Fruit fly (Drosophila melanogaster) whole organism, embryonic: ENCODE results near the gene AlaRS-m.

ENCODE experiments used
- Bgb ChIP-seq: fragments of 200-800 bp; sonication (Bioruptor generic); IDR thresholded peaks from 2 replicates; pipeline ENCODE4 v1.3.6; 2022; ENCODE audit warnings: missing biosample characterization, missing genetic modification characterization; ENCODE audit not compliant: partially characterized antibody
- Blimp-1 ChIP-seq: fragments of 200-800 bp; sonication (Bioruptor generic); optimal IDR thresholded peaks from 3 replicates; lab custom pipeline; 2018; ENCODE audit warnings: missing biosample characterization, missing genetic modification characterization, mild to moderate bottlenecking, moderate library complexity, missing genetic modification reagents
- BtbVII ChIP-seq: fragments of 200-800 bp; sonication (Bioruptor generic); optimal IDR thresholded peaks from 3 replicates; lab custom pipeline; 2017; ENCODE audit warnings: missing biosample characterization, mild to moderate bottlenecking, missing genetic modification characterization
- CG10462 ChIP-seq: fragments of 200-800 bp; sonication (Bioruptor generic); optimal IDR thresholded peaks from 2 replicates; lab custom pipeline; 2016; ENCODE audit warnings: missing biosample characterization, missing genetic modification characterization
- CG10565 ChIP-seq: fragments of 200-800 bp; sonication (Bioruptor generic); optimal IDR thresholded peaks from 3 replicates; lab custom pipeline; 2016; ENCODE audit warnings: missing biosample characterization, mild to moderate bottlenecking, missing genetic modification characterization
- CG12659 ChIP-seq: fragments of 200-800 bp; sonication (Bioruptor generic); optimal IDR thresholded peaks from 3 replicates; lab custom pipeline; 2017; ENCODE audit warnings: mild to moderate bottlenecking, missing biosample characterization, missing genetic modification reagents, missing genetic modification characterization
- CG13894 ChIP-seq: fragments of 200-800 bp; sonication (Bioruptor generic); optimal IDR thresholded peaks from 3 replicates; lab custom pipeline; 2018; ENCODE audit warnings: missing biosample characterization, mild to moderate bottlenecking, missing genetic modification characterization, moderate library complexity
- CG15601 ChIP-seq: fragments of 200-800 bp; sonication (Bioruptor generic); optimal IDR thresholded peaks from 3 replicates; lab custom pipeline; 2019; ENCODE audit warnings: missing biosample characterization, mild to moderate bottlenecking, missing genetic modification characterization, moderate library complexity
- CG1603 ChIP-seq: fragments of 200-800 bp; sonication (Bioruptor generic); optimal IDR thresholded peaks from 2 replicates; lab custom pipeline; 2019; ENCODE audit warnings: missing biosample characterization, mild to moderate bottlenecking, missing genetic modification characterization, moderate library complexity
- CG16813 ChIP-seq: fragments of 200-800 bp; sonication (Bioruptor generic); IDR thresholded peaks from 3 replicates; pipeline ENCODE4 v1.3.6; 2022; ENCODE audit warnings: missing biosample characterization, missing genetic modification characterization; ENCODE audit not compliant: partially characterized antibody
- CG31224 ChIP-seq: fragments of 200-800 bp; sonication (Bioruptor generic); IDR thresholded peaks from 2 replicates; pipeline ENCODE4 v1.3.6; 2022; ENCODE audit warnings: missing biosample characterization, missing genetic modification characterization
- CG34224 ChIP-seq: fragments of 200-800 bp; sonication (Bioruptor generic); IDR thresholded peaks from 3 replicates; pipeline ENCODE4 v1.3.6; 2022; ENCODE audit warnings: missing biosample characterization, missing genetic modification characterization; ENCODE audit not compliant: partially characterized antibody
- CG3726 ChIP-seq: fragments of 200-800 bp; sonication (Bioruptor generic); IDR thresholded peaks from 3 replicates; pipeline ENCODE4, ENCODE4 v1.3.6; 2022; ENCODE audit warnings: missing biosample characterization, missing genetic modification characterization
- CG5953 ChIP-seq: fragments of 200-800 bp; sonication (Bioruptor generic); IDR thresholded peaks from 2 replicates; pipeline ENCODE4 v1.3.6; 2022; ENCODE audit warnings: missing biosample characterization, missing genetic modification characterization
- CG6791 ChIP-seq: fragments of 200-800 bp; sonication (Bioruptor generic); IDR thresholded peaks from 3 replicates; pipeline ENCODE4 v1.3.6; 2022; ENCODE audit warnings: missing biosample characterization, missing genetic modification characterization; ENCODE audit not compliant: partially characterized antibody
- CG7928 ChIP-seq: fragments of 200-800 bp; sonication (Bioruptor generic); optimal IDR thresholded peaks from 2 replicates; lab custom pipeline; 2017; ENCODE audit warnings: missing biosample characterization, mild to moderate bottlenecking, missing genetic modification characterization
- CG9797 ChIP-seq: fragments of 200-800 bp; sonication (Bioruptor generic); optimal IDR thresholded peaks from 3 replicates; lab custom pipeline; 2018; ENCODE audit warnings: missing biosample characterization, mild to moderate bottlenecking, missing genetic modification characterization
- D19A ChIP-seq: fragments of 200-800 bp; optimal IDR thresholded peaks from 3 replicates; lab custom pipeline; 2019; ENCODE audit warnings: missing biosample characterization, mild to moderate bottlenecking, missing genetic modification characterization, moderate library complexity
- Dip2 ChIP-seq: fragments of 200-800 bp; sonication (Bioruptor generic); IDR thresholded peaks from 2 replicates; pipeline ENCODE4 v1.3.6; 2022; ENCODE audit warnings: missing biosample characterization, missing genetic modification characterization
- Elba2 ChIP-seq: fragments of 200-800 bp; sonication (Bioruptor generic); optimal IDR thresholded peaks from 3 replicates; lab custom pipeline; 2016; ENCODE audit warnings: missing biosample characterization, missing genetic modification characterization
- HLH3B ChIP-seq: fragments of 200-800 bp; sonication (Bioruptor generic); IDR thresholded peaks from 2 replicates; pipeline ENCODE4 v1.3.6; 2022; ENCODE audit warnings: missing biosample characterization, missing genetic modification characterization
- HLH4C ChIP-seq: fragments of 200-800 bp; sonication (Bioruptor generic); IDR thresholded peaks from 3 replicates; pipeline ENCODE4 v1.3.6; 2022; ENCODE audit warnings: missing biosample characterization, missing genetic modification characterization; ENCODE audit not compliant: partially characterized antibody
- HmgD ChIP-seq: fragments of 200-800 bp; sonication (Bioruptor generic); optimal IDR thresholded peaks from 3 replicates; lab custom pipeline; 2016; ENCODE audit warnings: missing biosample characterization, missing genetic modification characterization
- HmgZ ChIP-seq: fragments of 200-800 bp; sonication (Bioruptor generic); optimal IDR thresholded peaks from 2 replicates; lab custom pipeline; 2018; ENCODE audit warnings: missing biosample characterization, mild to moderate bottlenecking, missing genetic modification characterization
- Hmr ChIP-seq: fragments of 200-800 bp; sonication (Bioruptor generic); optimal IDR thresholded peaks from 3 replicates; lab custom pipeline; 2017; ENCODE audit warnings: mild to moderate bottlenecking, missing biosample characterization, missing genetic modification reagents, missing genetic modification characterization
- MBD-R2 ChIP-seq: fragments of 200-800 bp; sonication (Bioruptor generic); IDR thresholded peaks from 2 replicates; pipeline ENCODE4 v1.3.6; 2022; ENCODE audit warnings: missing biosample characterization, missing genetic modification characterization
- Nf-YB ChIP-seq: fragments of 200-800 bp; sonication (Bioruptor generic); optimal IDR thresholded peaks from 3 replicates; lab custom pipeline; 2019; ENCODE audit warnings: missing biosample characterization, mild to moderate bottlenecking, missing genetic modification characterization, moderate library complexity
- NfI ChIP-seq: fragments of 200-800 bp; sonication (Bioruptor generic); optimal IDR thresholded peaks from 3 replicates; lab custom pipeline; 2018; ENCODE audit warnings: missing biosample characterization, mild to moderate bottlenecking, missing genetic modification characterization, moderate library complexity
- aop ChIP-seq: fragments of 200-800 bp; sonication (Bioruptor generic); IDR thresholded peaks from 2 replicates; pipeline ENCODE4 v1.3.6; 2022; ENCODE audit warnings: missing biosample characterization, missing genetic modification characterization
- bcd ChIP-seq: fragments of 200-800 bp; sonication (Bioruptor generic); optimal IDR thresholded peaks from 2 replicates; lab custom pipeline; 2017; ENCODE audit warnings: missing biosample characterization, mild to moderate bottlenecking, missing genetic modification characterization
- btn ChIP-seq: fragments of 200-800 bp; sonication (Bioruptor generic); optimal IDR thresholded peaks from 2 replicates; lab custom pipeline; 2016; ENCODE audit warnings: missing biosample characterization, missing genetic modification characterization
- cad ChIP-seq: fragments of >200 bp; optimal IDR thresholded peaks from 2 replicates; lab custom pipeline; 2017; ENCODE audit warnings: missing biosample characterization, missing genetic modification characterization
- cato ChIP-seq: fragments of 200-800 bp; sonication (Bioruptor generic); optimal IDR thresholded peaks from 2 replicates; lab custom pipeline; 2016; ENCODE audit warnings: missing biosample characterization, missing genetic modification characterization, borderline replicate concordance
- caup ChIP-seq: fragments of 200-800 bp; sonication (Bioruptor generic); optimal IDR thresholded peaks from 3 replicates; lab custom pipeline; 2017; ENCODE audit warnings: missing biosample characterization, mild to moderate bottlenecking, missing genetic modification characterization, moderate library complexity; ENCODE audit not compliant: severe bottlenecking
- exex ChIP-seq: fragments of 200-800 bp; sonication (Bioruptor generic); optimal IDR thresholded peaks from 4 replicates; lab custom pipeline; 2018; ENCODE audit warnings: missing biosample characterization, mild to moderate bottlenecking, missing genetic modification characterization, moderate library complexity
- fd64A ChIP-seq: fragments of 200-800 bp; sonication (Bioruptor generic); optimal IDR thresholded peaks from 3 replicates; lab custom pipeline; 2018; ENCODE audit warnings: missing biosample characterization, mild to moderate bottlenecking, missing genetic modification characterization
- gfzf ChIP-seq: fragments of 200-800 bp; sonication (Bioruptor generic); optimal IDR thresholded peaks from 2 replicates; lab custom pipeline; 2016; ENCODE audit warnings: missing biosample characterization, mild to moderate bottlenecking, missing genetic modification characterization, moderate library complexity
- grn ChIP-seq: fragments of 200-800 bp; sonication (Bioruptor generic); optimal IDR thresholded peaks from 3 replicates; lab custom pipeline; 2017; ENCODE audit warnings: missing biosample characterization, missing genetic modification characterization
- hth ChIP-seq: fragments of >200 bp; optimal IDR thresholded peaks from 2 replicates; lab custom pipeline; 2017; ENCODE audit warnings: inconsistent platforms
- insv ChIP-seq, 2 experiments: fragments of 200-800 bp; sonication (Bioruptor generic); optimal IDR thresholded peaks; 3 replicates each; lab custom pipeline; 2016 to 2018; ENCODE audit warnings: missing biosample characterization in 2 of 2, missing genetic modification characterization in 2 of 2
- lilli ChIP-seq: fragments of 200-800 bp; sonication (Bioruptor generic); optimal IDR thresholded peaks from 3 replicates; lab custom pipeline; 2016; ENCODE audit warnings: missing biosample characterization, missing genetic modification characterization
- mld ChIP-seq: fragments of 200-800 bp; sonication (Bioruptor generic); IDR thresholded peaks from 3 replicates; pipeline ENCODE4 v1.3.6; 2022; ENCODE audit warnings: missing biosample characterization, missing genetic modification characterization; ENCODE audit not compliant: partially characterized antibody
- run ChIP-seq: fragments of 200-800 bp; sonication (Bioruptor generic); optimal IDR thresholded peaks from 3 replicates; lab custom pipeline; 2018; ENCODE audit warnings: missing biosample characterization, mild to moderate bottlenecking, missing genetic modification characterization
- seq ChIP-seq: fragments of 200-800 bp; sonication (Bioruptor generic); IDR thresholded peaks from 2 replicates; pipeline ENCODE4 v1.3.6; 2022; ENCODE audit warnings: missing biosample characterization, missing genetic modification characterization
- tap ChIP-seq: fragments of 200-800 bp; optimal IDR thresholded peaks from 3 replicates; lab custom pipeline; 2019; ENCODE audit warnings: missing biosample characterization, mild to moderate bottlenecking, missing genetic modification characterization, moderate library complexity
- usp ChIP-seq: fragments of >200 bp; optimal IDR thresholded peaks from 2 replicates; lab custom pipeline; 2017; ENCODE audit warnings: missing biosample characterization, missing genetic modification characterization
- wor ChIP-seq: fragments of 200-800 bp; sonication (Bioruptor generic); IDR thresholded peaks from 2 replicates; pipeline ENCODE4 v1.3.6; 2022; ENCODE audit warnings: missing biosample characterization, missing genetic modification characterization
- yki ChIP-seq: fragments of >200 bp; optimal IDR thresholded peaks from 3 replicates; lab custom pipeline; 2018
- zen ChIP-seq: fragments of 200-800 bp; sonication (Bioruptor generic); optimal IDR thresholded peaks from 3 replicates; lab custom pipeline; 2018; ENCODE audit warnings: missing biosample characterization, mild to moderate bottlenecking, missing genetic modification characterization, moderate library complexity

Gene AlaRS-m

DNA sequence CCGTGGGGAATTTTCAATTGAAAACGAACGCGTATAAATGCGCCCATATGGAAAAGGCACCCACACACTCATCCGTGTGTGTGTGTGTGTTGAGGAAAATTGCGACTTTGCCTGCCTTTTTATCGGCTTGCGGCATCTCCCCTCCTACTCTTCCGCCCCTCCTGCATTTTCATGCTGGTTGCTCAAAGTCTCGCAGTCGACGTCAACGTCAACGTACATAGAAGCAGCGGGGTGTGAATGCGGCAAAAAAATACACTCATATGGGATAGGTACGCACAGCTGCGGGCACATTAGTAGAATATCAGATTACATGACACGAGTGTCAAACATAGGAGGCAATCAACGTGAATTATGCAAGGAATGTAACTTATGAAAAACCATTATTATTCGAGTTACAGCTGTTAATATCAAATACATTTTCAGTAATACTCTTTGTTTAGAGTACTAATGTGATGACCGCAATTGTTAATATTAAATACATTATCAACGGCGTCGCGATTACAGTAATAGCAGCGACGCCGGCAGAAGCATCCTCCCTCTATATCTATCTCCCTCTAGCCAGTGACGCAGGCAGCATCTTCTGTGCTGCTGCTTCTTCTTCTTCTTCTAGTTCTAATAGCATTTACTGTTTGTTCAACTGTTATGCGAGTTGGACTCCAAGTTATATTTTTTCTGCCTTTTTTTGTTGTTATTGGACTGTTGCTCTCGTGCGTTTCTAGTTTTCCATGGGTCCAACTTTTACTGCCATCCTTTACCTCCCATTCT is 41.1 kb downstream of the AlaRS-m start (continued):
- peak; percentile 83 for TF ChIP-seq CG12659 (GFP tag; lab: Kevin White, UChicago)
- peak; percentile 82 for TF ChIP-seq CG3726 (GFP tag; lab: Robert Waterston, UW)
- TF ChIP-seq HLH4C (GFP tag; lab: Robert Waterston, UW), result no peak
- no peak for TF ChIP-seq HmgD (GFP tag; lab: Kevin White, UChicago)
- TF ChIP-seq grn (GFP tag; lab: Kevin White, UChicago), result peak; percentile 30
- TF ChIP-seq CG10565 (GFP tag; lab: Kevin White, UChicago), result peak; percentile 57
- TF ChIP-seq Hmr (GFP tag; lab: Kevin White, UChicago), result peak; percentile 91
- TF ChIP-seq HLH3B (GFP tag; lab: Robert Waterston, UW), result peak; percentile 88
- peak; percentile 51 for TF ChIP-seq CG7928 (GFP tag; lab: Kevin White, UChicago)
- TF ChIP-seq aop (GFP tag; lab: Robert Waterston, UW), result 0 out of 2 replicates have a peak, but pooled peaks have one; percentile 38
- peak; percentile 90 for TF ChIP-seq D19A
- TF ChIP-seq CG16813 (GFP tag; lab: Robert Waterston, UW), result no peak
- TF ChIP-seq tap, result peak; percentile 86
- no peak for TF ChIP-seq mld
- TF ChIP-seq MBD-R2 (GFP tag; lab: Robert Waterston, UW), result peak; percentile 64; the same call in 1 of the 2 replicates
- peak; percentile 89 for TF ChIP-seq lilli
- TF ChIP-seq cato (GFP tag; lab: Kevin White, UChicago), result peak; percentile 87
- TF ChIP-seq usp (GFP tag; lab: Kevin White, UChicago), result no peak
- no peak for TF ChIP-seq CG34224 (GFP tag; lab: Robert Waterston, UW)
- no peak for TF ChIP-seq hth (lab: Kevin White, UChicago)
- TF ChIP-seq gfzf, result no peak
- TF ChIP-seq Bgb (GFP tag; lab: Robert Waterston, UW), result no peak
- TF ChIP-seq CG1603, result peak; percentile 98
- TF ChIP-seq BtbVII (GFP tag; lab: Kevin White, UChicago), result peak; percentile 83
- TF ChIP-seq CG15601, result peak; percentile 84
- peak; percentile 86 for TF ChIP-seq caup (GFP tag; lab: Kevin White, UChicago)
- TF ChIP-seq HmgZ, result peak; percentile 88
- TF ChIP-seq zen (tag; lab: Kevin White, UChicago), result peak; percentile 91
- TF ChIP-seq Elba2 (GFP tag; lab: Kevin White, UChicago), result no peak
- peak; percentile 85 for TF ChIP-seq Blimp-1 (GFP tag; lab: Kevin White, UChicago)
- TF ChIP-seq run (tag; lab: Kevin White, UChicago), result peak; percentile 85
- TF ChIP-seq bcd (GFP tag; lab: Kevin White, UChicago), result peak; percentile 89
- TF ChIP-seq fd64A (GFP tag; lab: Kevin White, UChicago), result peak; percentile 80
- peak; percentile 77 for TF ChIP-seq CG10462 (GFP tag; lab: Kevin White, UChicago)
- TF ChIP-seq btn, result peak; percentile 76
- peak in 1 of 2 experiments; percentile 68 for TF ChIP-seq insv (GFP tag; optimal IDR thresholded peaks at IDR 0.05; lab: Kevin White, UChicago)
- no peak for TF ChIP-seq Dip2
- peak; percentile 24 for TF ChIP-seq yki
- peak; percentile 80 for TF ChIP-seq wor
- TF ChIP-seq NfI (GFP tag; lab: Kevin White, UChicago), result peak; percentile 88
- peak; percentile 82 for TF ChIP-seq CG5953
- peak; percentile 79 for TF ChIP-seq Nf-YB (GFP tag; lab: Kevin White, UChicago)
- TF ChIP-seq CG6791 (GFP tag; lab: Robert Waterston, UW), result peak; percentile 32; the same call in 1 of the 3 replicates
- no peak for TF ChIP-seq cad (GFP tag; lab: Kevin White, UChicago)
- TF ChIP-seq seq, result peak; percentile 77
- peak; percentile 54 for TF ChIP-seq CG13894 (tag; lab: Kevin White, UChicago)
- TF ChIP-seq CG9797 (GFP tag; lab: Kevin White, UChicago), result peak; percentile 45
- peak; percentile 60 for TF ChIP-seq CG31224 (GFP tag; lab: Robert Waterston, UW)
- peak; percentile 64 for TF ChIP-seq exex (tag; lab: Kevin White, UChicago)
